Fruit fly (Drosophila melanogaster): Measurements from ENCODE around the gene CG7600.
A peak's percentile ranks its signal among the peaks of the same experiment; 100 is the strongest.

Gene CG7600

dm6 chr3L:11261456-11262082 lies 51.0 kb downstream of the CG7600 start (continued):
- TF ChIP-seq Meics (GFP tag; optimal IDR thresholded peaks at IDR 0.05), result peak; percentile 73
- peak; percentile 75 for TF ChIP-seq CG32772 (GFP tag; IDR thresholded peaks at IDR 0.05)
- TF ChIP-seq trh (GFP tag; optimal IDR thresholded peaks at IDR 0.05), result peak; percentile 54
- peak; percentile 77 for TF ChIP-seq CG2202 (tag; optimal IDR thresholded peaks at IDR 0.05)
- no peak for TF ChIP-seq zf30C (GFP tag; optimal IDR thresholded peaks at IDR 0.05)
- TF ChIP-seq fru (optimal IDR thresholded peaks at IDR 0.05), result no peak
- TF ChIP-seq CG18764 (GFP tag; optimal IDR thresholded peaks at IDR 0.05), result peak; percentile 9
- peak; percentile 67 for TF ChIP-seq CG30020 (tag; optimal IDR thresholded peaks at IDR 0.05)
- TF ChIP-seq chm (GFP tag; IDR thresholded peaks at IDR 0.05), result peak; percentile 53; the same call in 1 of the 2 replicates
- TF ChIP-seq CG31388 (GFP tag; optimal IDR thresholded peaks at IDR 0.05), result peak; percentile 19
- TF ChIP-seq CG1233 (GFP tag; optimal IDR thresholded peaks at IDR 0.05), result peak; percentile 81
- no peak for TF ChIP-seq CG11247 (GFP tag; IDR thresholded peaks at IDR 0.05)
- peak; percentile 95 for TF ChIP-seq CG9727 (GFP tag; optimal IDR thresholded peaks at IDR 0.05)
- no peak for TF ChIP-seq jumu (GFP tag; optimal IDR thresholded peaks at IDR 0.05)
- peak; percentile 76 for TF ChIP-seq CG12299 (tag; optimal IDR thresholded peaks at IDR 0.05)
- no peak for TF ChIP-seq abd-A (tag; optimal IDR thresholded peaks at IDR 0.05)
- TF ChIP-seq bab2 (GFP tag; optimal IDR thresholded peaks at IDR 0.05), result peak; percentile 3
- no peak for TF ChIP-seq sc (optimal IDR thresholded peaks at IDR 0.05)
- peak; percentile 75 for TF ChIP-seq sc (GFP tag; optimal IDR thresholded peaks at IDR 0.05)
- TF ChIP-seq Bdp1 (GFP tag; optimal IDR thresholded peaks at IDR 0.05), result no peak
- TF ChIP-seq HHEX (GFP tag; optimal IDR thresholded peaks at IDR 0.05), result peak; percentile 72
- TF ChIP-seq Nf-YA (GFP tag; IDR thresholded peaks at IDR 0.05), result peak; percentile 84
- TF ChIP-seq mld (GFP tag; IDR thresholded peaks at IDR 0.05; ENCODE audit: partially characterized antibody), result no peak
- TF ChIP-seq CG15073 (GFP tag; optimal IDR thresholded peaks at IDR 0.05), result no peak
- TF ChIP-seq lbe (GFP tag; optimal IDR thresholded peaks at IDR 0.05), result peak; percentile 10
- TF ChIP-seq CG16815 (GFP tag; optimal IDR thresholded peaks at IDR 0.05), result peak; percentile 65
- peak; percentile 75 for TF ChIP-seq NfI (GFP tag; optimal IDR thresholded peaks at IDR 0.05)
- TF ChIP-seq CG13123 (GFP tag; optimal IDR thresholded peaks at IDR 0.05), result peak; percentile 57
- TF ChIP-seq CG10543 (GFP tag; optimal IDR thresholded peaks at IDR 0.05), result no peak
- TF ChIP-seq CG18599 (GFP tag; optimal IDR thresholded peaks at IDR 0.05), result peak; percentile 85
- TF ChIP-seq CG10274 (GFP tag; optimal IDR thresholded peaks at IDR 0.05), result peak; percentile 6
- TF ChIP-seq CG6854 (GFP tag; optimal IDR thresholded peaks at IDR 0.05), result peak; percentile 53
- TF ChIP-seq Chrac-16 (GFP tag; optimal IDR thresholded peaks at IDR 0.05), result peak; percentile 78
- peak; percentile 84 for TF ChIP-seq CG17359 (tag; optimal IDR thresholded peaks at IDR 0.05)
- no peak for TF ChIP-seq Ets97D (GFP tag; optimal IDR thresholded peaks at IDR 0.05)
- TF ChIP-seq seq (GFP tag; IDR thresholded peaks at IDR 0.05), result peak; percentile 85
- TF ChIP-seq h (optimal IDR thresholded peaks at IDR 0.05), result no peak
- TF ChIP-seq Dfd (GFP tag; optimal IDR thresholded peaks at IDR 0.05), result no peak
- TF ChIP-seq stc (GFP tag; IDR thresholded peaks at IDR 0.05), result peak; percentile 94
- no peak for TF ChIP-seq CG31365 (tag; optimal IDR thresholded peaks at IDR 0.05)
- TF ChIP-seq CG3847 (GFP tag; IDR thresholded peaks at IDR 0.05), result peak; percentile 69
- peak; percentile 81 for TF ChIP-seq row (GFP tag; IDR thresholded peaks at IDR 0.05)
- TF ChIP-seq trem (tag; optimal IDR thresholded peaks at IDR 0.05), result peak; percentile 84
- TF ChIP-seq btn (GFP tag; optimal IDR thresholded peaks at IDR 0.05), result no peak
- TF ChIP-seq dan (GFP tag; IDR thresholded peaks at IDR 0.05), result peak; percentile 44; the same call in 1 of the 2 replicates
- TF ChIP-seq bigmax (GFP tag; optimal IDR thresholded peaks at IDR 0.05), result no peak
- no peak for TF ChIP-seq hb (GFP tag; IDR thresholded peaks at IDR 0.05; ENCODE audit: partially characterized antibody)
- no peak for TF ChIP-seq CG9797 (GFP tag; optimal IDR thresholded peaks at IDR 0.05)
- TF ChIP-seq CG18262 (tag; optimal IDR thresholded peaks at IDR 0.05), result peak; percentile 91
- peak; percentile 75 for TF ChIP-seq CG32532 (GFP tag; IDR thresholded peaks at IDR 0.05)
- no peak for TF ChIP-seq prd (optimal IDR thresholded peaks at IDR 0.05)
- TF ChIP-seq prd (GFP tag; IDR thresholded peaks at IDR 0.05), result peak; percentile 91
